Fruit fly (Drosophila melanogaster) whole organism, adult: ENCODE results near the gene CG7370.

Source experiments
- CG12768 ChIP-seq: fragments of 200-800 bp; sonication (Bioruptor generic); optimal IDR thresholded peaks from 2 replicates; lab custom pipeline; 2017; ENCODE audit warnings: missing biosample characterization, missing genetic modification characterization, mild to moderate bottlenecking, moderate library complexity, missing genetic modification reagents
- CG14711 ChIP-seq: fragments of 200-800 bp; sonication (Bioruptor generic); optimal IDR thresholded peaks from 2 replicates; lab custom pipeline; 2018; ENCODE audit warnings: missing biosample characterization, mild to moderate bottlenecking, missing genetic modification characterization, moderate library complexity
- CG5204 ChIP-seq: fragments of 200-800 bp; sonication (Bioruptor generic); optimal IDR thresholded peaks from 2 replicates; lab custom pipeline; 2016; ENCODE audit warnings: missing biosample characterization, missing genetic modification characterization
- CG7101 ChIP-seq: fragments of 200-800 bp; sonication (Bioruptor generic); optimal IDR thresholded peaks from 2 replicates; lab custom pipeline; 2018; ENCODE audit warnings: missing biosample characterization, mild to moderate bottlenecking, missing genetic modification characterization, moderate library complexity
- Clk ChIP-seq: fragments of 200-800 bp; sonication (Bioruptor generic); optimal IDR thresholded peaks from 2 replicates; lab custom pipeline; 2017; ENCODE audit warnings: missing biosample characterization, missing genetic modification characterization
- Crg-1 ChIP-seq: fragments of 200-800 bp; sonication (Bioruptor generic); optimal IDR thresholded peaks from 2 replicates; lab custom pipeline; 2016; ENCODE audit warnings: missing biosample characterization, missing genetic modification characterization
- Hr96 ChIP-seq: fragments of 200-800 bp; sonication (Bioruptor generic); optimal IDR thresholded peaks from 2 replicates; lab custom pipeline; 2016; ENCODE audit warnings: missing biosample characterization, missing genetic modification characterization
- cic ChIP-seq: fragments of 200-800 bp; sonication (Bioruptor generic); optimal IDR thresholded peaks from 2 replicates; lab custom pipeline; 2017; ENCODE audit warnings: missing biosample characterization, mild to moderate bottlenecking, missing genetic modification characterization, moderate library complexity
- kay ChIP-seq: fragments of 200-800 bp; sonication (Bioruptor generic); peaks from one replicate; lab custom pipeline; 2016; ENCODE audit warnings: missing biosample characterization, missing genetic modification characterization, borderline replicate concordance
- ovo ChIP-seq: fragments of 200-800 bp; sonication (Bioruptor generic); optimal IDR thresholded peaks from 2 replicates; lab custom pipeline; 2016; ENCODE audit warnings: missing biosample characterization, missing genetic modification characterization
- tj ChIP-seq: fragments of 200-800 bp; sonication (Bioruptor generic); optimal IDR thresholded peaks from 3 replicates; lab custom pipeline; 2017; ENCODE audit warnings: missing biosample characterization, mild to moderate bottlenecking, missing genetic modification characterization, moderate library complexity
- toe ChIP-seq: fragments of 200-800 bp; sonication (Bioruptor generic); optimal IDR thresholded peaks from 2 replicates; lab custom pipeline; 2016; ENCODE audit warnings: missing biosample characterization, missing genetic modification characterization

- no peak for TF ChIP-seq tj (GFP tag; lab: Kevin White, UChicago)
- TF ChIP-seq Crg-1 (GFP tag; lab: Kevin White, UChicago): no peak
- no peak for TF ChIP-seq Clk (GFP tag; lab: Kevin White, UChicago)
- TF ChIP-seq ovo (GFP tag; lab: Kevin White, UChicago): no peak
- no peak for TF ChIP-seq CG7101
- TF ChIP-seq CG5204 (GFP tag; lab: Kevin White, UChicago): no peak
- TF ChIP-seq kay (GFP tag; lab: Kevin White, UChicago): no peak
- TF ChIP-seq CG14711: no peak
- TF ChIP-seq cic (GFP tag; lab: Kevin White, UChicago): no peak
- TF ChIP-seq Hr96 (GFP tag; lab: Kevin White, UChicago): no peak
- TF ChIP-seq toe (GFP tag; lab: Kevin White, UChicago): no peak
- TF ChIP-seq CG12768 (GFP tag; lab: Kevin White, UChicago): no peak
Measured at dm6 chr3L:21756857-21757256, 12.8 kb upstream of the CG7370 start, which contains the start of gene CG14564.
